Fruit fly (Drosophila melanogaster) Kc167 (cell line): ENCODE data around the gene CG43064.

Experiments used
- Myc ChIP-seq: fragments of >200 bp; optimal IDR thresholded peaks from 2 replicates; lab custom pipeline; 2017; ENCODE audit warnings: missing external identifiers
- insv ChIP-seq: fragments of >200 bp; optimal IDR thresholded peaks from 3 replicates; lab custom pipeline; 2018; ENCODE audit warnings: missing external identifiers

- no peak for TF ChIP-seq Myc
- TF ChIP-seq insv (lab: Kevin White, UChicago), result no peak
Measured at dm6 chr3L:11814655-11815054, 21.9 kb downstream of the CG43064 start, which contains the start of gene Cubn2.
